Fruit fly (Drosophila melanogaster) whole organism, embryonic: ENCODE measurements around the gene slow.

Experiments
- B-H2 ChIP-seq: fragments of 200-800 bp; sonication (Bioruptor generic); optimal IDR thresholded peaks from 2 replicates; lab custom pipeline; 2018; ENCODE audit warnings: missing biosample characterization, mild to moderate bottlenecking, missing genetic modification characterization
- BEAF-32 ChIP-seq: fragments of 200-800 bp; sonication (Bioruptor generic); optimal IDR thresholded peaks from 3 replicates; lab custom pipeline; 2017; ENCODE audit warnings: missing biosample characterization, missing genetic modification characterization, mild to moderate bottlenecking, moderate library complexity, missing genetic modification reagents
- Bteb2 ChIP-seq: fragments of 200-800 bp; sonication (Bioruptor generic); optimal IDR thresholded peaks from 2 replicates; lab custom pipeline; 2016; ENCODE audit warnings: missing biosample characterization, missing genetic modification characterization
- CG10147 ChIP-seq: fragments of 200-800 bp; sonication (Bioruptor generic); optimal IDR thresholded peaks from 2 replicates; lab custom pipeline; 2019; ENCODE audit warnings: missing biosample characterization, mild to moderate bottlenecking, missing genetic modification characterization, moderate library complexity
- CG10543 ChIP-seq: fragments of 200-800 bp; sonication (Bioruptor generic); optimal IDR thresholded peaks from 3 replicates; lab custom pipeline; 2017; ENCODE audit warnings: missing biosample characterization, mild to moderate bottlenecking, missing genetic modification characterization, moderate library complexity
- CG11504 ChIP-seq: fragments of 200-800 bp; sonication (Bioruptor generic); optimal IDR thresholded peaks from 3 replicates; lab custom pipeline; 2019; ENCODE audit warnings: missing biosample characterization, mild to moderate bottlenecking, missing genetic modification characterization, moderate library complexity
- CG11723 ChIP-seq: fragments of 200-800 bp; sonication (Bioruptor generic); optimal IDR thresholded peaks from 2 replicates; lab custom pipeline; 2017; ENCODE audit warnings: missing biosample characterization, mild to moderate bottlenecking, missing genetic modification characterization
- CG12155 ChIP-seq: fragments of 200-800 bp; sonication (Bioruptor generic); optimal IDR thresholded peaks from 3 replicates; lab custom pipeline; 2016; ENCODE audit warnings: missing biosample characterization, missing genetic modification characterization
- CG13296 ChIP-seq: fragments of 200-800 bp; sonication (Bioruptor generic); optimal IDR thresholded peaks from 3 replicates; lab custom pipeline; 2018; ENCODE audit warnings: missing biosample characterization, mild to moderate bottlenecking, missing genetic modification characterization
- CG13424 ChIP-seq: fragments of 200-800 bp; sonication (Bioruptor generic); optimal IDR thresholded peaks from 2 replicates; lab custom pipeline; 2019; ENCODE audit warnings: missing biosample characterization, mild to moderate bottlenecking, missing genetic modification characterization, moderate library complexity
- CG17361 ChIP-seq: fragments of 200-800 bp; sonication (Bioruptor generic); IDR thresholded peaks from 3 replicates; pipeline ENCODE4 v1.3.6; 2022; ENCODE audit warnings: missing biosample characterization, missing genetic modification characterization
- CG18619 ChIP-seq: fragments of 200-800 bp; sonication (Bioruptor generic); optimal IDR thresholded peaks from 3 replicates; lab custom pipeline; 2017; ENCODE audit warnings: missing biosample characterization, mild to moderate bottlenecking, missing genetic modification characterization
- CG2199 ChIP-seq: fragments of 200-800 bp; sonication (Bioruptor generic); IDR thresholded peaks from 3 replicates; pipeline ENCODE4 v1.3.6; 2022; ENCODE audit warnings: missing biosample characterization, missing genetic modification characterization
- CG31441 ChIP-seq: fragments of 200-800 bp; sonication (Bioruptor generic); IDR thresholded peaks from 2 replicates; pipeline ENCODE4 v1.3.6; 2022; ENCODE audit warnings: missing biosample characterization, missing genetic modification characterization
- CG43689 ChIP-seq: fragments of 200-800 bp; sonication (Bioruptor generic); IDR thresholded peaks from 2 replicates; pipeline ENCODE4 v1.3.6; 2022; ENCODE audit warnings: missing biosample characterization, missing genetic modification characterization
- CG7556 ChIP-seq: fragments of 200-800 bp; sonication (Bioruptor generic); optimal IDR thresholded peaks from 2 replicates; lab custom pipeline; 2017; ENCODE audit warnings: missing biosample characterization, mild to moderate bottlenecking, missing genetic modification characterization
- CG7839 ChIP-seq: fragments of 200-800 bp; sonication (Bioruptor generic); optimal IDR thresholded peaks from 3 replicates; lab custom pipeline; 2018; ENCODE audit warnings: missing biosample characterization, mild to moderate bottlenecking, missing genetic modification characterization, moderate library complexity
- CG8924 ChIP-seq: fragments of 200-800 bp; optimal IDR thresholded peaks from 3 replicates; lab custom pipeline; 2019; ENCODE audit warnings: missing biosample characterization, mild to moderate bottlenecking, missing genetic modification characterization, moderate library complexity
- CG8944 ChIP-seq: fragments of 200-800 bp; sonication (Bioruptor generic); optimal IDR thresholded peaks from 3 replicates; lab custom pipeline; 2016; ENCODE audit warnings: missing biosample characterization, missing genetic modification characterization
- CG9817 ChIP-seq: fragments of 200-800 bp; sonication (Bioruptor generic); optimal IDR thresholded peaks from 2 replicates; lab custom pipeline; 2018; ENCODE audit warnings: missing biosample characterization, mild to moderate bottlenecking, missing genetic modification characterization, moderate library complexity
- HmgD ChIP-seq: fragments of 200-800 bp; sonication (Bioruptor generic); optimal IDR thresholded peaks from 3 replicates; lab custom pipeline; 2016; ENCODE audit warnings: missing biosample characterization, missing genetic modification characterization
- NfI ChIP-seq: fragments of 200-800 bp; sonication (Bioruptor generic); optimal IDR thresholded peaks from 3 replicates; lab custom pipeline; 2018; ENCODE audit warnings: missing biosample characterization, mild to moderate bottlenecking, missing genetic modification characterization, moderate library complexity
- Ptx1 ChIP-seq: fragments of 200-800 bp; sonication (Bioruptor generic); IDR thresholded peaks from 2 replicates; pipeline ENCODE4 v1.3.6; 2022; ENCODE audit warnings: missing biosample characterization, missing genetic modification characterization
- Ravus ChIP-seq: fragments of 200-800 bp; sonication (Bioruptor generic); IDR thresholded peaks from 2 replicates; pipeline ENCODE4 v1.3.6; 2022; ENCODE audit warnings: missing biosample characterization, missing genetic modification characterization
- Usf ChIP-seq: fragments of 200-800 bp; sonication (Bioruptor generic); optimal IDR thresholded peaks from 2 replicates; lab custom pipeline; 2017; ENCODE audit warnings: missing genotype, missing biosample characterization, missing genetic modification characterization
- YL-1 ChIP-seq: fragments of 200-800 bp; sonication (Bioruptor generic); optimal IDR thresholded peaks from 3 replicates; lab custom pipeline; 2017; ENCODE audit warnings: missing biosample characterization, mild to moderate bottlenecking, missing genetic modification characterization
- abd-A ChIP-seq: fragments of 200-800 bp; sonication (Bioruptor generic); optimal IDR thresholded peaks from 3 replicates; lab custom pipeline; 2019; ENCODE audit warnings: missing biosample characterization, mild to moderate bottlenecking, missing genetic modification characterization, moderate library complexity
- al ChIP-seq: fragments of 200-800 bp; sonication (Bioruptor generic); IDR thresholded peaks from 2 replicates; pipeline ENCODE4 v1.3.6; 2022; ENCODE audit warnings: missing biosample characterization, missing genetic modification characterization
- amos ChIP-seq: fragments of 200-800 bp; sonication (Bioruptor generic); IDR thresholded peaks from 2 replicates; pipeline ENCODE4 v1.3.6; 2022; ENCODE audit warnings: missing biosample characterization, missing genetic modification characterization; ENCODE audit not compliant: partially characterized antibody
- bcd ChIP-seq: fragments of 200-800 bp; sonication (Bioruptor generic); optimal IDR thresholded peaks from 2 replicates; lab custom pipeline; 2017; ENCODE audit warnings: missing biosample characterization, mild to moderate bottlenecking, missing genetic modification characterization
- chinmo ChIP-seq: fragments of 200-800 bp; sonication (Bioruptor generic); IDR thresholded peaks from 4 replicates; pipeline ENCODE4 v1.3.6; 2022; ENCODE audit warnings: missing biosample characterization, missing genetic modification characterization; ENCODE audit not compliant: partially characterized antibody
- crc ChIP-seq: fragments of 200-800 bp; sonication (Bioruptor generic); optimal IDR thresholded peaks from 2 replicates; lab custom pipeline; 2016; ENCODE audit warnings: missing biosample characterization, missing genetic modification characterization
- cwo ChIP-seq: fragments of 200-800 bp; sonication (Bioruptor generic); optimal IDR thresholded peaks from 3 replicates; lab custom pipeline; 2017; ENCODE audit warnings: missing biosample characterization, missing genetic modification characterization, mild to moderate bottlenecking, moderate library complexity, missing genetic modification reagents
- dmrt99B ChIP-seq: fragments of 200-800 bp; sonication (Bioruptor generic); optimal IDR thresholded peaks from 2 replicates; lab custom pipeline; 2018; ENCODE audit warnings: missing biosample characterization, mild to moderate bottlenecking, missing genetic modification characterization, moderate library complexity
- dpn ChIP-seq, 2 experiments: fragments of 200-800 bp; sonication (Bioruptor generic); optimal IDR thresholded peaks; 3 replicates each; lab custom pipeline; 2016; ENCODE audit warnings: missing biosample characterization in 2 of 2, missing genetic modification characterization in 2 of 2
- eve ChIP-seq, 2 experiments: fragments of >200 bp; optimal IDR thresholded peaks; 2 replicates each; lab custom pipeline; 2017; ENCODE audit warnings: missing biosample characterization in 2 of 2, missing genetic modification characterization in 2 of 2
- exex ChIP-seq: fragments of 200-800 bp; sonication (Bioruptor generic); optimal IDR thresholded peaks from 4 replicates; lab custom pipeline; 2018; ENCODE audit warnings: missing biosample characterization, mild to moderate bottlenecking, missing genetic modification characterization, moderate library complexity
- gce ChIP-seq: fragments of 200-800 bp; sonication (Bioruptor generic); IDR thresholded peaks from 3 replicates; pipeline ENCODE4 v1.3.6; 2022; ENCODE audit warnings: missing biosample characterization, missing genetic modification characterization
- gem ChIP-seq: fragments of 200-800 bp; sonication (Bioruptor generic); optimal IDR thresholded peaks from 2 replicates; lab custom pipeline; 2019; ENCODE audit warnings: missing biosample characterization, mild to moderate bottlenecking, missing genetic modification characterization, moderate library complexity
- ham ChIP-seq: fragments of 200-800 bp; sonication (Bioruptor generic); IDR thresholded peaks from 2 replicates; pipeline ENCODE4 v1.3.6; 2022; ENCODE audit warnings: missing biosample characterization, missing genetic modification characterization
- hkb ChIP-seq, 2 experiments: fragments of 200-800 bp in 1 of 2; fragments of >200 bp in 1 of 2; sonication (Bioruptor generic) in 1 of 2; IDR thresholded peaks in 1 of 2; optimal IDR thresholded peaks in 1 of 2; 2 replicates each; pipeline versions ENCODE4 v1.3.6 to Lab custom; 2017 to 2022; ENCODE audit warnings: missing biosample characterization in 1 of 2, missing genetic modification characterization in 1 of 2
- ind ChIP-seq: fragments of 200-800 bp; sonication (Bioruptor generic); optimal IDR thresholded peaks from 3 replicates; lab custom pipeline; 2016; ENCODE audit warnings: missing biosample characterization, missing genetic modification characterization
- insv ChIP-seq, 2 experiments: fragments of 200-800 bp; sonication (Bioruptor generic); optimal IDR thresholded peaks; 3 replicates each; lab custom pipeline; 2016 to 2018; ENCODE audit warnings: missing biosample characterization in 2 of 2, missing genetic modification characterization in 2 of 2
- mirr ChIP-seq: fragments of 200-800 bp; sonication (Bioruptor generic); optimal IDR thresholded peaks from 3 replicates; lab custom pipeline; 2018; ENCODE audit warnings: missing biosample characterization, mild to moderate bottlenecking, missing genetic modification characterization
- sens ChIP-seq: fragments of 200-800 bp; sonication (Bioruptor generic); peaks from one replicate; lab custom pipeline; 2016; ENCODE audit warnings: missing biosample characterization, missing genetic modification characterization
- ssp ChIP-seq: fragments of 200-800 bp; sonication (Bioruptor generic); IDR thresholded peaks from 2 replicates; pipeline ENCODE4 v1.3.6; 2022; ENCODE audit warnings: missing biosample characterization, missing genetic modification characterization
- tna ChIP-seq: fragments of 200-800 bp; sonication (Bioruptor generic); IDR thresholded peaks from 2 replicates; pipeline ENCODE4 v1.3.6; 2022; ENCODE audit warnings: missing biosample characterization, missing genetic modification characterization; ENCODE audit not compliant: partially characterized antibody
- trh ChIP-seq: fragments of 200-800 bp; sonication (Bioruptor generic); optimal IDR thresholded peaks from 2 replicates; lab custom pipeline; 2016; ENCODE audit warnings: missing biosample characterization, missing genetic modification characterization
- zfh2 ChIP-seq: fragments of 200-800 bp; sonication (Bioruptor generic); optimal IDR thresholded peaks from 2 replicates; lab custom pipeline; 2016; ENCODE audit warnings: missing biosample characterization, missing genetic modification characterization

The slow gene

DNA sequence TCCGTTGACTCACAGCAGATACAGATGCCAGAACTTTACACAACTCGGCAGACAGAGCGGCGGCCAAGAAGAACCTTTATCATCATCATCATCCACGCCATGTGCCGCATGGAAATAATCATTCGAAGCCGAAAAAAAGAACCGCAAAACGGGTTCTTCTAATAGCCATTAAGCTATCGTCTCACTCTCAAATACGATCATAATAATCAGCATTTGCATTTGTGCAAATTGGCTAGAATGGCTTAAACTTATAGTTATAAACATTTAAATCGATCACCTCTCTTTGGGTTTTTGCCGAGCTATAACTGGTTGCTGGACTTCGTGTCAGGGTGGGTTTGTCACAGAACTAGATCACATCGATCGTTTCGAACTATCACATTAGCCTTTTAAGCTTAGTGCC is 57.9 kb downstream of the slow start:
- TF ChIP-seq CG8944 (GFP tag; lab: Kevin White, UChicago) (no peak), abd-A (peak; percentile 83), insv (GFP tag; optimal IDR thresholded peaks at IDR 0.05; lab: Kevin White, UChicago) (no peak), Bteb2 (GFP tag; lab: Kevin White, UChicago) (no peak), YL-1 (no peak), trh (GFP tag; lab: Kevin White, UChicago) (no peak), Ravus (no peak), chinmo (GFP tag; lab: Robert Waterston, UW) (peak; percentile 57; the same call in 1 of the 4 replicates), eve (GFP tag; optimal IDR thresholded peaks at IDR 0.05; lab: Kevin White, UChicago) (no peak), tna (GFP tag; lab: Robert Waterston, UW) (no peak)

- TF ChIP-seq CG7839 (tag; lab: Kevin White, UChicago) (peak; percentile 46), HmgD (no peak), amos (no peak), hkb (optimal IDR thresholded peaks at IDR 0.05; lab: Kevin White, UChicago) (no peak), hkb (GFP tag; IDR thresholded peaks at IDR 0.05; lab: Robert Waterston, UW) (no peak), CG13296 (GFP tag; lab: Kevin White, UChicago) (peak; percentile 15), CG11723 (GFP tag; lab: Kevin White, UChicago) (no peak), bcd (GFP tag; lab: Kevin White, UChicago) (peak; percentile 24), sens (peak; percentile 43), gem (tag; lab: Kevin White, UChicago) (peak; percentile 41), gce (GFP tag; lab: Robert Waterston, UW) (no peak), CG11504 (tag; lab: Kevin White, UChicago) (peak; percentile 44), BEAF-32 (no peak), CG12155 (no peak), dmrt99B (peak; percentile 1), exex (tag; lab: Kevin White, UChicago) (no peak), NfI (GFP tag; lab: Kevin White, UChicago) (no peak), ssp (GFP tag; lab: Robert Waterston, UW) (no peak), CG2199 (no peak), CG18619 (GFP tag; lab: Kevin White, UChicago) (no peak), ham (GFP tag; lab: Robert Waterston, UW) (no peak), CG17361 (GFP tag; lab: Robert Waterston, UW) (0 out of 3 replicates have a peak, but pooled peaks have one; percentile 28), Ptx1 (GFP tag; lab: Robert Waterston, UW) (peak; percentile 34; the same call in 1 of the 2 replicates), crc (peak; percentile 45), cwo (GFP tag; lab: Kevin White, UChicago) (peak; percentile 48), dpn (GFP tag; optimal IDR thresholded peaks at IDR 0.05; lab: Kevin White, UChicago) (peak in 1 of 2 experiments; percentile 45), CG43689 (GFP tag; lab: Robert Waterston, UW) (no peak), Usf (GFP tag; lab: Kevin White, UChicago) (no peak), CG10543 (GFP tag; lab: Kevin White, UChicago) (no peak), al (GFP tag; lab: Robert Waterston, UW) (peak; percentile 64), CG8924 (tag; lab: Kevin White, UChicago) (no peak), CG7556 (GFP tag; lab: Kevin White, UChicago) (peak; percentile 14), zfh2 (peak; percentile 40), CG31441 (GFP tag; lab: Robert Waterston, UW) (0 out of 2 replicates have a peak, but pooled peaks have one; percentile 26), CG9817 (tag; lab: Kevin White, UChicago) (peak; percentile 13), ind (GFP tag; lab: Kevin White, UChicago) (peak; percentile 1), CG13424 (tag; lab: Kevin White, UChicago) (no peak), CG10147 (peak; percentile 57), B-H2 (no peak), mirr (GFP tag; lab: Kevin White, UChicago) (no peak)
These were observed 61.6 kb downstream of the slow start for dm6 chr3L:4445824-4446223.
